Worm (Caenorhabditis elegans): ENCODE data around the gene T01D3.1.

Gene T01D3.1

DNA sequence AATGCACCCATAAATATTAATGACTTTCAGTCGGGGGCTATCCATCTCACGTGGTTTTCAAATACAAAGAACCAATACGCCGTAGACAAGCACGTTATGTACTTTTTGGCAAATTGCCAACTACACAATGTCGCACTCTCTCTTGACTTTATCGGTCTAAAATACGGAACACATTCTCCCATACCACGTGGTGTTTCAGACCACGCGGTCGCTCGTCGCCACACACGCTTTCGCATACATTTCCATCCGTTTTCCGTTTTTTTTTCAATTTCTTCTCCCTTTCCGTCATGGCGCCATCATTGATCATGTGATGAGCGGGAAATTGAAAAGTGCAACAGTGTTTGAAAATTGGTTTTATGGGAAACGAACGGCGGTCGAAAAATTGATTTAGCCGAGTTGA lies 31.1 kb upstream of the T01D3.1 start:
- no peak for TF ChIP-seq dao-5 (tag; optimal IDR thresholded peaks at IDR 0.05)
- TF ChIP-seq W03F9.2 (tag; optimal IDR thresholded peaks at IDR 0.05): peak; percentile 28

DNA sequence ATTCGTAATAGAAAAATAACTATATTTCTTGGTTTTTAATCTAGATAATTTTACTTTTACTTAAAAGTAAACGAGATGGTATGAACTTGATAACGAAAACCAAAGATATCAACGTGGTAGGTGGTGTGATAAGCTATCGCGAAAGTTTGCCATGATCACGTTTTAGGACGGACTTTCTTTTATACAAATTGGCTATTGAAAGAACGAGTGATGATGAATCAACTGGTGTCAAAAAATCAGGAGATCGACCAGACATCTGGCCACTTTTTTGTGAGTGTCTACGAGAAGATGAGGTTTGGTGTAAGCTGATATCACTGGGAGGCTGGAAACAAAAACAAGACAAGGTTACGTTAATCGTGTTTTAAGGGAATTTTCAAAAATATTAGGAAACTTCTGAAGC lies 30.5 kb upstream of the T01D3.1 start:
- TF ChIP-seq him-1 (tag; optimal IDR thresholded peaks at IDR 0.05): no peak
- no peak for TF ChIP-seq dao-5 (tag; optimal IDR thresholded peaks at IDR 0.05)
- no peak for TF ChIP-seq W03F9.2 (tag; optimal IDR thresholded peaks at IDR 0.05)

ce11 chrV:13660115-13660514 lies 29.6 kb upstream of the T01D3.1 start:
- TF ChIP-seq W03F9.2 (tag; optimal IDR thresholded peaks at IDR 0.05) (peak; percentile 68), him-1 (tag; optimal IDR thresholded peaks at IDR 0.05) (no peak)

DNA sequence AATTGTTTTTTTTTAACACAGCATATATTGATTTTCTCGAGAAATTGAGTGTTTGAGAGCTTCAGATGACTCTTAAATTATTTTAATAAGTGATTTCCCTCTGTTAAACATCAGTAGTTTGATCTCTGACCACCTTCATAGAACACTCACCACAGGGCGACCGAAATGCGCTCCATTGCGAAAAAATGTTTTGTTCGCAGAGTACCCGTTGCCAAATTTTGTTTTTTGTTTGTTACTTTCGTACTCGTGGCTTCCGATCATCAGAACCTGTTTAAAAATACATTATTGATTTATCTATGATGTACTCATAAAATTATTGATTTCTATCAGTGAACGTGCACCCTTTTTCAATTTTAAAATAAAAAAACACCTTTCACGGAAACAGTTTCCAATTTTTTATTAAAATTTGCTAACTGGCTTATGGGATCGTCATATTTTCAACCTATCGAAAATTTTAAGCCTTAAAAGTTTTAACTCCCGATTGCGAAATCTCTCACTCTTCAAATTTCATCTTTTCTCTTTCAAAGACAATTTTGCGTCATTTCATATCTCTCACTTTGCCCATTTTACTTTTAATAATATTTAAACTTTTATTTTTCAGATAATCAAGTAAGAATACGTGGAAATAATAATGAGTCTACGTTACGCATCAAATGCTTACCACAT lies 28.9 kb upstream of the T01D3.1 start, which contains the start of gene letm-1:
Gene letm-1, plus strand, starts transcription at position 598 of the 666 bp plus-strand sequence.
- TF ChIP-seq W03F9.2 (tag; optimal IDR thresholded peaks at IDR 0.05) (no peak), him-1 (tag; optimal IDR thresholded peaks at IDR 0.05) (no peak), dao-5 (tag; optimal IDR thresholded peaks at IDR 0.05) (no peak)

ce11 chrV:13664340-13664916 lies 25.3 kb upstream of the T01D3.1 start:
- no peak for TF ChIP-seq dao-5 (tag; optimal IDR thresholded peaks at IDR 0.05)
- no peak for TF ChIP-seq him-1 (tag; optimal IDR thresholded peaks at IDR 0.05)
- no peak for TF ChIP-seq W03F9.2 (tag; optimal IDR thresholded peaks at IDR 0.05)

DNA sequence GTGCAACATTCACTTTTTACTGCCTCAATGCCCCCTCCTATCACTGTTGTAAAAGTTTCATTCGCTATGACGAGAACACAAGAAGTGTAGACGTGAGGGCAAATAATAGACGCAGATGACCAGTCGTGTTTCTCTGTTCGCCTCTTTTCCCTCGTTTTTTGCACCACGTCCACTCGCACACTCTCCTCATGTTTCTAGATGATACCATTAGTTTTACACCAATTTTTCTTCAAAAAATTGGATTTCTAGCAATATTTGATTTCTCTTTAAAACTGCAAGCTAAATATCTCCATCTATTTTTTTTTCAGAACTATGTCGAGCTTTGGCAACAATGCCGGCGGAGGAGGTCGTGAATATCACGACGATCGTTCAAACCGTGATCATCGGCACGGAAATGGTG lies 24.6 kb upstream of the T01D3.1 start, which contains the start of gene rde-12:
Gene rde-12, plus strand, starts transcription at position 301 of the 400 bp plus-strand sequence.
- no peak for TF ChIP-seq him-1 (tag; optimal IDR thresholded peaks at IDR 0.05)
- no peak for TF ChIP-seq dao-5 (tag; optimal IDR thresholded peaks at IDR 0.05)
- no peak for TF ChIP-seq W03F9.2 (tag; optimal IDR thresholded peaks at IDR 0.05)

DNA sequence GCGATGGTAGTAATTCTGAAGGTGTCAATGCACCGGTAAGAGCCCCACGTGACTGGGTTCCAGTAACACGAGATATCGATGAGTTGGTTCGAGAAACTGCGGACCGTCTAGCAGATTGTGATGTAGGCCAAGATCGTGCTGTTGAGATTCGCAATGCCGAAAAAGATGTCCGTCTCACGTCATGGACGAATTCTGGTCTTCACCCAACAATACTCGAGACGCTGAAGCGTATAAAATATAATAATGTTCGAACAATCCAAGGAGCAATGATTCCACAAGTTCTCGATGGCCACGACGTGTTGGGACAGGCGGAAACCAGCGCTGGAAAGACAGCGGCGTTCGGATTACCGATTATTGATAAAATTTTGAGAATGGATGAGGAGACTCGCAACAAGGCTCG lies 23.2 kb upstream of the T01D3.1 start:
- TF ChIP-seq W03F9.2 (tag; optimal IDR thresholded peaks at IDR 0.05) (no peak), dao-5 (tag; optimal IDR thresholded peaks at IDR 0.05) (no peak), him-1 (tag; optimal IDR thresholded peaks at IDR 0.05) (no peak)

- TF ChIP-seq W03F9.2 (tag; optimal IDR thresholded peaks at IDR 0.05) (no peak), dao-5 (tag; optimal IDR thresholded peaks at IDR 0.05) (no peak), him-1 (tag; optimal IDR thresholded peaks at IDR 0.05) (no peak)
Measured at ce11 chrV:13668337-13668736, 21.4 kb upstream of the T01D3.1 start.

DNA sequence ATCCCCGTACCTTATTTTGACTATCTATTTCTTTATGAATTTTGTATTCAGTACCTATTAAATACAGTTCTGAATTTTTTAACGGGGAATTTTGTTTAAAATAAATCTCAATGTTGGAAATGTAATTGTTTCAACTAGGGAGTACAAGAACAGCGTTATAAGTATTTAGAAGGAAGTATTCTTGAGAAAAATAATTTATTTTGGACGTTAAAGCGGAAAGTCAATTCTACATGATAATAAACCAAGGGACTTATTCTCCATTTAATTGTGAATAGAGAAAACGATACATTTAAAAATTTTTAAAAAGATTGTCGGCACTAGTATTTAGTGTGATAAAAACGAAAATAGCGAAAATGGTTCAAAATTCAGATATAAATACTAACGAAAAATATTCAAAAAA lies 20.5 kb upstream of the T01D3.1 start:
- TF ChIP-seq him-1 (tag; optimal IDR thresholded peaks at IDR 0.05) (no peak), dao-5 (tag; optimal IDR thresholded peaks at IDR 0.05) (no peak), W03F9.2 (tag; optimal IDR thresholded peaks at IDR 0.05) (no peak)

DNA sequence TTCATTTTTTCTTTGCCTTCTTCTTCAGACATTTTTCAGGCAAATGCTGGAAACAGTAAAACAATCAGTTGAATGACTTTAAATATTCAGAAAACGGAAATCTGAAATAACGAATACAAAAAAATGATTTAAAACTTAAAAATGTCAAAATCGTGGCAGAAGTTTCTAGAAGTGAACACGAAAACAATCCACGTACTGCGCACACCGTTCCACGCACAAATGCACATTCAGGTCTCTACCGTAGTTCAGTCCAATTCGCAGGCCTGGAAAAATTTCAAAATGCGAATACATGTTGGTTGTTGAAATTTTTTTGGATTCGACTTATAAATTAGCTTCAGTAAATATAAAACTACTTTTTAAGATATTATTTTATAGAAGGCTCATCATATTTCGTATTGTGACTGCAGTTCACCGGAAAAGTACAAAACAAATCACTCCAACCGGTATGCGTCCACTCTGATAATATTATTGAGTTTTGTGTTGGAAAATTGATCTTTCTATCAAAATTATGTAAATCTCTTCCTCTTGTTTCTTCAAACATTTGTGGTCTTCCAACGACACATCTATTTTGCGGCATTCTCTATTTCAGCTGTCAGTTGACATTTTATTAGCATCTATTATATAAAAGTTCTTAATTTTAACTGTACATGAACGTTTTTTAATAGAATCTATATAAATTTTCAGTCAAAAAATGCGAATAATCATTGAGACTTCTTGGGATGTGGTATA lies 17.6 kb upstream of the T01D3.1 start, which contains the start of the genes mip-2 and F58G11.4:
Gene mip-2, minus strand, starts transcription at position 48 of the 729 bp plus-strand sequence.
Gene F58G11.4, plus strand, starts transcription at position 679 of the 729 bp plus-strand sequence.
- TF ChIP-seq W03F9.2 (tag; optimal IDR thresholded peaks at IDR 0.05) (no peak), him-1 (tag; optimal IDR thresholded peaks at IDR 0.05) (no peak), dao-5 (tag; optimal IDR thresholded peaks at IDR 0.05) (no peak)

DNA sequence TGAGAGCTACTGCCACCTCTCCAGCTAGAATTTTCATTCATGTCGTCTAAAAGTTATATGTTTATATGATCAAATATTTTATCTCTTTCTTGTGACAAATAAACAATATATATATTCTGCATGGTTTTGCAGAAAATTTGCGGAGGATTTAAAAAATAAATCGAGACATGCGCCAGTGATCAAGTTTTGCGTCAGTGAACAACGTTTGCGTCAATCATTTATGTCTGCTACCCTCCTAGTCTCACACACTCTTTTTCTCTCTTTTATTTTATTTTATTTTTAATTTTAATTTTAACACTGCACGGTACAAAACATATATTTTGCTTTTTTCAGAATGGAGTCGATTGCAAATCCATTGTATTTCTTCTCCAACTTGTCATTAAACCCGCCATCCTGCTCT lies 11.2 kb upstream of the T01D3.1 start, which contains the start of the genes tag-65 and ccz-1:
Gene tag-65, minus strand, starts transcription at position 46 of the 400 bp plus-strand sequence.
Gene ccz-1, plus strand, starts transcription at position 334 of the 400 bp plus-strand sequence.
- peak; percentile 54 for TF ChIP-seq him-1 (tag; optimal IDR thresholded peaks at IDR 0.05)
- no peak for TF ChIP-seq dao-5 (tag; optimal IDR thresholded peaks at IDR 0.05)
- peak; percentile 85 for TF ChIP-seq W03F9.2 (tag; optimal IDR thresholded peaks at IDR 0.05)

DNA sequence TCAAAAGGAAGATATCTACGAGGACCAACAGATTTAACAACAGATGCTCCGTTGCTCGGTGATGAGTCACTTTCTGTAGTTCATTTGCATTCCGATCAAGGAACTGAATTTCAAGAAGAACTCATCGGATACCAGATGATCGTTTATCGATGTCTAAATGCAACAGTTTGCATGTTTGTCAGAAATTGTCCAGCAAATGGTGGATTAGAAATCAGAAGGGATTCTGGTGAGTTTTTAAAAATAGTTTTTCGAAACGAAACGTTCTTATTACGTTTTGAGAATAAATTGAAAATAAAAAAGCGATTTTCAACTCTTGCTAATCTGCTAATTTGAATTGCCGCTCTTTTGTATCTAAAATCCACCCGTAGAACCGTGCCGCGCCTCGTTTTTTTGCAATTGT lies 9.8 kb upstream of the T01D3.1 start:
- TF ChIP-seq W03F9.2 (tag; optimal IDR thresholded peaks at IDR 0.05) (no peak), him-1 (tag; optimal IDR thresholded peaks at IDR 0.05) (no peak), dao-5 (tag; optimal IDR thresholded peaks at IDR 0.05) (no peak)

ce11 chrV:13681445-13681844 lies 8.2 kb upstream of the T01D3.1 start:
- no peak for TF ChIP-seq W03F9.2 (tag; optimal IDR thresholded peaks at IDR 0.05)
- TF ChIP-seq dao-5 (tag; optimal IDR thresholded peaks at IDR 0.05): no peak
- no peak for TF ChIP-seq him-1 (tag; optimal IDR thresholded peaks at IDR 0.05)

- TF ChIP-seq dao-5 (tag; optimal IDR thresholded peaks at IDR 0.05) (no peak), W03F9.2 (tag; optimal IDR thresholded peaks at IDR 0.05) (no peak), him-1 (tag; optimal IDR thresholded peaks at IDR 0.05) (no peak)
Measured at ce11 chrV:13686513-13686912, 3.2 kb upstream of the T01D3.1 start.

Data from whole organism, L4/young adult.